Fruit fly (Drosophila melanogaster): Measurements from ENCODE around the gene Tango6.
A peak's percentile ranks its signal among the peaks of the same experiment; 100 is the strongest.

The Tango6 gene

dm6 chr2L:18925387-18925786 is 43.4 kb upstream of the Tango6 start:
- peak; percentile 45; the same call in 1 of the 2 replicates for TF ChIP-seq crol (GFP tag; IDR thresholded peaks at IDR 0.05)
- no peak for TF ChIP-seq CG11093 (GFP tag; IDR thresholded peaks at IDR 0.05)
- TF ChIP-seq tap (tag; optimal IDR thresholded peaks at IDR 0.05) = peak; percentile 78
- peak; percentile 70 for TF ChIP-seq Hey (tag; optimal IDR thresholded peaks at IDR 0.05)
- no peak for TF ChIP-seq CG16863 (GFP tag; optimal IDR thresholded peaks at IDR 0.05)

dm6 chr2L:18925956-18926355 is 42.9 kb upstream of the Tango6 start:
- TF ChIP-seq dimm (GFP tag; IDR thresholded peaks at IDR 0.05) (no peak), Neu2 (GFP tag; optimal IDR thresholded peaks at IDR 0.05; ENCODE audit: borderline replicate concordance) (no peak), CG13123 (GFP tag; optimal IDR thresholded peaks at IDR 0.05) (no peak), Ptx1 (GFP tag; IDR thresholded peaks at IDR 0.05) (no peak), dpn (GFP tag; optimal IDR thresholded peaks at IDR 0.05) (no peak), CG18764 (GFP tag; optimal IDR thresholded peaks at IDR 0.05) (no peak), ttk (GFP tag; IDR thresholded peaks at IDR 0.05) (no peak), CG6791 (GFP tag; IDR thresholded peaks at IDR 0.05; ENCODE audit: partially characterized antibody) (no peak), CG7963 (GFP tag; IDR thresholded peaks at IDR 0.05; ENCODE audit: partially characterized antibody) (no peak), eyg (GFP tag; optimal IDR thresholded peaks at IDR 0.05) (no peak), Oaz (GFP tag; IDR thresholded peaks at IDR 0.05) (no peak), CoRest (tag; optimal IDR thresholded peaks at IDR 0.05) (no peak), disco-r (GFP tag; optimal IDR thresholded peaks at IDR 0.05) (no peak), YL-1 (GFP tag; optimal IDR thresholded peaks at IDR 0.05) (no peak), gem (tag; optimal IDR thresholded peaks at IDR 0.05) (no peak), Taf1 (GFP tag; IDR thresholded peaks at IDR 0.05) (no peak), D (optimal IDR thresholded peaks at IDR 0.05) (peak; percentile 83), D (GFP tag; optimal IDR thresholded peaks at IDR 0.05) (peak; percentile 49), psq (GFP tag; optimal IDR thresholded peaks at IDR 0.05) (no peak), CG43689 (GFP tag; IDR thresholded peaks at IDR 0.05) (no peak), nau (GFP tag; optimal IDR thresholded peaks at IDR 0.05) (no peak), CG1529 (GFP tag; optimal IDR thresholded peaks at IDR 0.05) (no peak), mirr (GFP tag; optimal IDR thresholded peaks at IDR 0.05) (no peak), B-H2 (GFP tag; optimal IDR thresholded peaks at IDR 0.05) (no peak), CG34224 (GFP tag; IDR thresholded peaks at IDR 0.05; ENCODE audit: partially characterized antibody) (no peak), sima (GFP tag; optimal IDR thresholded peaks at IDR 0.05) (no peak), Vsx1 (GFP tag; optimal IDR thresholded peaks at IDR 0.05) (no peak), NK7.1 (GFP tag; optimal IDR thresholded peaks at IDR 0.05) (no peak), fru (optimal IDR thresholded peaks at IDR 0.05) (no peak), CG10462 (GFP tag; optimal IDR thresholded peaks at IDR 0.05) (no peak), CG6689 (GFP tag; IDR thresholded peaks at IDR 0.05) (no peak), Fer1 (GFP tag; optimal IDR thresholded peaks at IDR 0.05) (no peak), az2 (GFP tag; optimal IDR thresholded peaks at IDR 0.05) (no peak), CG14965 (GFP tag; optimal IDR thresholded peaks at IDR 0.05; ENCODE audit: borderline replicate concordance) (no peak), CG2116 (GFP tag; optimal IDR thresholded peaks at IDR 0.05) (no peak), ap (GFP tag; IDR thresholded peaks at IDR 0.05) (no peak), CG17912 (GFP tag; optimal IDR thresholded peaks at IDR 0.05) (no peak), zen (tag; optimal IDR thresholded peaks at IDR 0.05) (peak; percentile 90), CG31365 (tag; optimal IDR thresholded peaks at IDR 0.05) (no peak), twi (tag; optimal IDR thresholded peaks at IDR 0.05) (peak; percentile 67), pros (GFP tag; optimal IDR thresholded peaks at IDR 0.05) (peak; percentile 36), PHDP (tag; optimal IDR thresholded peaks at IDR 0.05) (no peak), ken (GFP tag; IDR thresholded peaks at IDR 0.05) (no peak), tgo (GFP tag; IDR thresholded peaks at IDR 0.05) (no peak), Gsc (GFP tag; IDR thresholded peaks at IDR 0.05) (no peak), dan (GFP tag; IDR thresholded peaks at IDR 0.05) (no peak), jigr1 (GFP tag; IDR thresholded peaks at IDR 0.05) (no peak)
